Fruit fly (Drosophila melanogaster): ENCODE measurements around the gene Rab11.

DNA sequence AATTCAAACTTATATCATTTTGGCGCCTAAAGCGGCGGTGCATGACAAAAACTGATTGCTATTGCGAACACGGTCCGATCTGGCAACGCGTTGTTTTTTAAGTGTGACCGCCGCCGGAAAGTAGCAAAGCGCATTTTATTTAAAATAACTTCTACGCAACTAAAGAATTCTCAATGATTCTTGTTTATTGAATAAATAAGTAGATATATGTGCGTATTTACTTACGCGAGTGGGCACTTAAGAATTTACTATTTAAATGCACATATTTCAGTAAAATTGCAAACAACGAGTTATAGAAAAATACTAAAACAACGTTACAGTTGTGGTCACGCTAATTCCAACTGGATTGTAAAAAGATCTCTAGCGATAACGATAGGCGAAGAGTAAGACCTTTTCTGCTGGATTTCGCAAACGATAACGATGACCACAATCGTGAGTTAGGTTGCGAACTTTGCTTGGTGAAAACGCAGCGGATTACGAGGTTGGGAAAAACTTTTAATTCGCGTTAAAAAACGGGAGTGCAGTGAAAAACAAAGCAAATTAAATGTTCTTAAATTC, 44.8 kb downstream of the Rab11 start:
- TF ChIP-seq usp (GFP tag; optimal IDR thresholded peaks at IDR 0.05) = no peak
- TF ChIP-seq CG8478 (optimal IDR thresholded peaks at IDR 0.05) = no peak
- no peak for TF ChIP-seq pan (optimal IDR thresholded peaks at IDR 0.05)
- TF ChIP-seq Dll (optimal IDR thresholded peaks at IDR 0.05) = no peak

Measured in whole organism.